Worm (Caenorhabditis elegans) whole organism, young adult: ENCODE measurements around the gene sid-5.

Experiments used
- C06A6.2 ChIP-seq: fragments of 200-800 bp; sonication (Bioruptor generic); conservative IDR thresholded peaks from 2 replicates; pipeline ENCODE4 v1.3.6; 2022; ENCODE audit warnings: missing genetic modification characterization, missing compliant biosample characterization
- attf-5 ChIP-seq: fragments of 200-800 bp; sonication (Bioruptor generic); optimal IDR thresholded peaks from 2 replicates; lab custom pipeline; 2018; ENCODE audit warnings: mild to moderate bottlenecking, missing genetic modification characterization, missing compliant biosample characterization
- cebp-2 ChIP-seq: fragments of 200-800 bp; sonication (Bioruptor generic); IDR thresholded peaks from 2 replicates; pipeline ENCODE4 v1.3.6; 2022; ENCODE audit warnings: missing genetic modification characterization, missing compliant biosample characterization
- ceh-79 ChIP-seq: sonication (generic microtip); optimal IDR thresholded peaks from 2 replicates; lab custom pipeline; 2017; ENCODE audit warnings: mild to moderate bottlenecking, missing genetic modification characterization, missing compliant biosample characterization
- egl-44 ChIP-seq: fragments of 200-800 bp; sonication (Bioruptor generic); IDR thresholded peaks from 2 replicates; pipeline ENCODE4 v1.3.6; 2022; ENCODE audit warnings: missing genetic modification reagents, missing genetic modification characterization, missing compliant biosample characterization
- him-1 ChIP-seq: sonication (generic microtip); optimal IDR thresholded peaks from 2 replicates; lab custom pipeline; 2016; ENCODE audit warnings: missing genotype, missing genetic modification reagents, missing genetic modification characterization, missing compliant biosample characterization
- lin-35 ChIP-seq, 3 experiments: fragments of 150-350 bp in 2 of 3; sonication (generic microtip) in 1 of 3; optimal IDR thresholded peaks; 2 replicates each; lab custom pipeline; 2014 to 2018; ENCODE audit warnings: missing biosample characterization in 3 of 3, missing genetic modification characterization in 3 of 3, missing genetic modification reagents in 3 of 3
- mxl-1 ChIP-seq: sonication (generic microtip); optimal IDR thresholded peaks from 2 replicates; lab custom pipeline; 2016; ENCODE audit warnings: missing genetic modification characterization, missing compliant biosample characterization
- nhr-90 ChIP-seq: sonication (generic microtip); optimal IDR thresholded peaks from 2 replicates; lab custom pipeline; 2016; ENCODE audit warnings: missing genotype, mild to moderate bottlenecking, missing genetic modification characterization, missing compliant biosample characterization
- snpc-4 ChIP-seq, 5 experiments: fragments of 150-350 bp in 1 of 5; sonication (generic microtip) in 4 of 5; optimal IDR thresholded peaks; 2 replicates each; lab custom pipeline; 2014 to 2018; ENCODE audit warnings: missing genetic modification characterization in 5 of 5, missing biosample characterization in 3 of 5, antibody characterized with exemption in 2 of 5, mild to moderate bottlenecking in 2 of 5, missing compliant biosample characterization in 2 of 5, missing genotype in 2 of 5, moderate library complexity in 2 of 5, missing genetic modification reagents in 1 of 5
- unc-130 ChIP-seq: sonication (generic microtip); optimal IDR thresholded peaks from 2 replicates; lab custom pipeline; 2016; ENCODE audit warnings: missing genetic modification reagents, missing genetic modification characterization, missing compliant biosample characterization
- ztf-25 ChIP-seq: fragments of 200-800 bp; sonication (Bioruptor generic); IDR thresholded peaks from 2 replicates; pipeline ENCODE4 v1.3.6; 2022; ENCODE audit warnings: missing genetic modification reagents, missing genetic modification characterization, missing compliant biosample characterization

- TF ChIP-seq snpc-4 (GFP tag; optimal IDR thresholded peaks at IDR 0.05; lab: Kevin White, UChicago) (no peak), snpc-4 (tag; optimal IDR thresholded peaks at IDR 0.05; lab: Kevin White, UChicago) (no peak), mxl-1 (no peak), ceh-79 (no peak), attf-5 (GFP tag; lab: Kevin White, UChicago) (no peak), him-1 (tag; lab: Kevin White, UChicago) (no peak), cebp-2 (GFP tag; lab: Robert Waterston, UW) (no peak), egl-44 (no peak), nhr-90 (tag; lab: Kevin White, UChicago) (no peak), ztf-25 (no peak), unc-130 (no peak), lin-35 (GFP tag; optimal IDR thresholded peaks at IDR 0.05; lab: Kevin White, UChicago) (no peak), C06A6.2 (GFP tag; lab: Robert Waterston, UW) (no peak)
Observed at ce11 chrX:6905581-6905980, 1.1 kb downstream of the sid-5 start.
